Worm (Caenorhabditis elegans) whole organism, midembryonic: ENCODE results near the gene M03F4.6.

Experiments
- flt-1 ChIP-seq: fragments of 200-800 bp; sonication (Bioruptor generic); IDR thresholded peaks from 2 replicates; pipeline ENCODE4 v1.3.6; 2022; ENCODE audit warnings: missing genetic modification characterization, missing compliant biosample characterization
- klf-2 ChIP-seq: fragments of 200-800 bp; sonication (Bioruptor generic); conservative IDR thresholded peaks from 2 replicates; pipeline ENCODE4 v1.3.6; 2022; ENCODE audit warnings: missing genetic modification reagents, missing genetic modification characterization, missing compliant biosample characterization
- ref-1 ChIP-seq: fragments of 200-800 bp; sonication (Bioruptor generic); conservative IDR thresholded peaks from 2 replicates; pipeline ENCODE4 v1.3.6; 2022; ENCODE audit warnings: missing genetic modification reagents, missing genetic modification characterization, missing compliant biosample characterization

DNA sequence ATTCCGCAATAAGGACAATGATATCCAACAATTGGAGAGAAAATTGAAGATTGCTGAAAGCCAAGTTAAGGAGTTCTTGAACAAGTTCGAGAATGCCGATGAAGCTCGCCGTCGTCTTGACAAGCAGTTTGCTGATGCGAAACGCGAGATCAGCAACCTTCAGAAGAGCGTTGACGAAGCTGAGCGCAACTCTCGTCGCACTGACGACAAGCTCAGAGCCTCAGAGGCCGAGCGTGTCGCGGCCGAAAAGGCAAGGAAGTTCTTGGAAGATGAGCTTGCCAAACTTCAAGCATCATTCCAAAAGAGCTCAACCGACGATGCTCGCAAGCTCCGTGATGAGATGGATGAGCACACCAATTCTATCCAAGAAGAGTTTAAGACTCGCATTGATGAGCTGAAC lies 17.2 kb upstream of the M03F4.6 start:
- TF ChIP-seq flt-1 (GFP tag; lab: Robert Waterston, UW) (no peak), klf-2 (GFP tag; lab: Robert Waterston, UW) (no peak), ref-1 (GFP tag; lab: Robert Waterston, UW) (no peak)
